Worm (Caenorhabditis elegans) whole organism, early embryonic: ENCODE results near the gene pals-25.

Experiments used
- B0310.2 ChIP-seq: sonication (generic microtip); optimal IDR thresholded peaks from 2 replicates; lab custom pipeline; 2016; ENCODE audit warnings: mild to moderate bottlenecking, missing genetic modification characterization, missing compliant biosample characterization
- F13C5.2 ChIP-seq: sonication (generic microtip); optimal IDR thresholded peaks from 2 replicates; lab custom pipeline; 2017; ENCODE audit warnings: mild to moderate bottlenecking, missing genetic modification characterization, inconsistent platforms, missing compliant biosample characterization
- aly-1 ChIP-seq: sonication (generic microtip); optimal IDR thresholded peaks from 2 replicates; lab custom pipeline; 2016; ENCODE audit warnings: missing genetic modification characterization, missing compliant biosample characterization
- ama-1 ChIP-seq: fragments of 150-350 bp; optimal IDR thresholded peaks from 2 replicates; lab custom pipeline; 2014
- ceh-13 ChIP-seq: fragments of 200-800 bp; sonication (Bioruptor generic); optimal IDR thresholded peaks from 2 replicates; lab custom pipeline; 2018; ENCODE audit warnings: mild to moderate bottlenecking, missing genetic modification characterization, missing compliant biosample characterization
- ceh-36 ChIP-seq: sonication (generic microtip); optimal IDR thresholded peaks from 2 replicates; lab custom pipeline; 2016; ENCODE audit warnings: missing genetic modification characterization, inconsistent platforms, missing compliant biosample characterization
- ets-7 ChIP-seq: sonication (generic microtip); optimal IDR thresholded peaks from 2 replicates; lab custom pipeline; 2016; ENCODE audit warnings: missing genotype, missing genetic modification characterization, missing compliant biosample characterization
- flt-1 ChIP-seq: fragments of 200-800 bp; sonication (Bioruptor generic); IDR thresholded peaks from 2 replicates; pipeline ENCODE4 v1.3.6; 2022; ENCODE audit warnings: missing genetic modification characterization, missing compliant biosample characterization
- hmbx-1 ChIP-seq: sonication (generic microtip); optimal IDR thresholded peaks from 2 replicates; lab custom pipeline; 2016; ENCODE audit warnings: mild to moderate bottlenecking, missing genetic modification characterization, missing compliant biosample characterization
- hmg-4 ChIP-seq: fragments of 200-800 bp; sonication (Bioruptor generic); optimal IDR thresholded peaks from 2 replicates; lab custom pipeline; 2018; ENCODE audit warnings: mild to moderate bottlenecking, missing genetic modification characterization, missing compliant biosample characterization
- hnd-1 ChIP-seq: sonication (generic microtip); optimal IDR thresholded peaks from 2 replicates; lab custom pipeline; 2016; ENCODE audit warnings: missing genetic modification characterization, missing compliant biosample characterization
- pes-1 ChIP-seq: fragments of 200-800 bp; sonication (Bioruptor generic); IDR thresholded peaks from 2 replicates; pipeline ENCODE4 v1.3.6; 2022; ENCODE audit warnings: missing genetic modification reagents, missing genetic modification characterization, missing compliant biosample characterization
- scrt-1 ChIP-seq: fragments of 200-800 bp; sonication (Bioruptor generic); IDR thresholded peaks from 2 replicates; pipeline ENCODE4 v1.3.6; 2022; ENCODE audit warnings: missing genetic modification characterization, missing compliant biosample characterization
- sea-1 ChIP-seq: fragments of 200-800 bp; sonication (Bioruptor generic); conservative IDR thresholded peaks from 2 replicates; pipeline ENCODE4 v1.3.6; 2022; ENCODE audit warnings: missing genetic modification characterization, missing compliant biosample characterization
- tbx-11 ChIP-seq: fragments of 200-800 bp; sonication (Bioruptor generic); IDR thresholded peaks from 2 replicates; pipeline ENCODE4 v1.3.6; 2022; ENCODE audit warnings: missing genetic modification characterization, missing compliant biosample characterization
- tbx-37 ChIP-seq: fragments of 200-800 bp; sonication (Bioruptor generic); conservative IDR thresholded peaks from 2 replicates; pipeline ENCODE4 v1.3.6; 2022; ENCODE audit warnings: missing genetic modification reagents, missing genetic modification characterization, missing compliant biosample characterization
- tra-4 ChIP-seq: sonication (generic microtip); optimal IDR thresholded peaks from 2 replicates; lab custom pipeline; 2017; ENCODE audit warnings: missing genetic modification characterization, missing compliant biosample characterization

The pals-25 gene

ce11 chrIII:140904-141303, 6.6 kb downstream of the pals-25 start, which contains the start of gene fbxb-81:
Gene fbxb-81 (minus strand): TSS chrIII:141217.
- TF ChIP-seq tbx-37 (GFP tag; lab: Robert Waterston, UW) (no peak), sea-1 (no peak), ceh-13 (GFP tag; lab: Kevin White, UChicago) (no peak), hnd-1 (tag; lab: Kevin White, UChicago) (no peak), hmg-4 (GFP tag; lab: Kevin White, UChicago) (no peak), aly-1 (tag; lab: Kevin White, UChicago) (no peak), pes-1 (no peak), ama-1 (no peak), ceh-36 (tag; lab: Kevin White, UChicago) (no peak)

ce11 chrIII:143121-143520, 8.8 kb downstream of the pals-25 start, which contains the start of gene fbxb-82:
Gene fbxb-82 (minus strand): TSS chrIII:143221.
- no peak for TF ChIP-seq tra-4 (tag; lab: Kevin White, UChicago)
- TF ChIP-seq flt-1 (GFP tag; lab: Robert Waterston, UW): no peak
- TF ChIP-seq scrt-1 (GFP tag; lab: Robert Waterston, UW): no peak
- no peak for TF ChIP-seq aly-1 (tag; lab: Kevin White, UChicago)
- no peak for TF ChIP-seq ama-1
- TF ChIP-seq ceh-13 (GFP tag; lab: Kevin White, UChicago): no peak
- TF ChIP-seq hmg-4 (GFP tag; lab: Kevin White, UChicago): no peak
- no peak for TF ChIP-seq tbx-37 (GFP tag; lab: Robert Waterston, UW)

ce11 chrIII:145078-145477, 10.8 kb downstream of the pals-25 start, which contains the start of the genes T17A3.12 and fbxb-83:
Gene T17A3.12 (minus strand): TSS chrIII:145178.
Gene fbxb-83 (minus strand): TSS chrIII:145211.
- TF ChIP-seq hmbx-1 (tag; lab: Kevin White, UChicago): no peak
- no peak for TF ChIP-seq flt-1 (GFP tag; lab: Robert Waterston, UW)
- TF ChIP-seq B0310.2 (tag; lab: Kevin White, UChicago): no peak
- no peak for TF ChIP-seq hmg-4 (GFP tag; lab: Kevin White, UChicago)
- no peak for TF ChIP-seq hnd-1 (tag; lab: Kevin White, UChicago)
- no peak for TF ChIP-seq pes-1

ce11 chrIII:146369-146768, 12.1 kb downstream of the pals-25 start, which contains the start of gene fbxb-84:
Gene fbxb-84 (minus strand): TSS chrIII:146469.
- TF ChIP-seq ama-1 (no peak), hmbx-1 (tag; lab: Kevin White, UChicago) (no peak)

ce11 chrIII:147570-148076, 13.3 kb downstream of the pals-25 start, which contains the start of gene sqst-5:
Gene sqst-5 (minus strand): TSS chrIII:147620.
- TF ChIP-seq F13C5.2 (tag; lab: Kevin White, UChicago) (no peak), aly-1 (tag; lab: Kevin White, UChicago) (no peak), B0310.2 (tag; lab: Kevin White, UChicago) (no peak), sea-1 (no peak), ets-7 (no peak), scrt-1 (GFP tag; lab: Robert Waterston, UW) (no peak), ceh-13 (GFP tag; lab: Kevin White, UChicago) (no peak), ama-1 (no peak), tbx-11 (no peak), tbx-37 (GFP tag; lab: Robert Waterston, UW) (no peak), tra-4 (tag; lab: Kevin White, UChicago) (no peak), hmg-4 (GFP tag; lab: Kevin White, UChicago) (no peak), ceh-36 (tag; lab: Kevin White, UChicago) (no peak), pes-1 (no peak), flt-1 (GFP tag; lab: Robert Waterston, UW) (no peak), hnd-1 (tag; lab: Kevin White, UChicago) (no peak), hmbx-1 (tag; lab: Kevin White, UChicago) (no peak)

- TF ChIP-seq scrt-1 (GFP tag; lab: Robert Waterston, UW): no peak
- TF ChIP-seq ets-7: no peak
- TF ChIP-seq hnd-1 (tag; lab: Kevin White, UChicago): no peak
- no peak for TF ChIP-seq hmg-4 (GFP tag; lab: Kevin White, UChicago)
- TF ChIP-seq ceh-13 (GFP tag; lab: Kevin White, UChicago): no peak
- no peak for TF ChIP-seq F13C5.2 (tag; lab: Kevin White, UChicago)
- TF ChIP-seq hmbx-1 (tag; lab: Kevin White, UChicago): no peak
- no peak for TF ChIP-seq ama-1
- no peak for TF ChIP-seq flt-1 (GFP tag; lab: Robert Waterston, UW)
- TF ChIP-seq sea-1: no peak
- TF ChIP-seq B0310.2 (tag; lab: Kevin White, UChicago): no peak
These were observed 14.8 kb downstream of the pals-25 start for ce11 chrIII:149132-149531.

ce11 chrIII:151084-151483, 16.8 kb downstream of the pals-25 start:
- TF ChIP-seq scrt-1 (GFP tag; lab: Robert Waterston, UW) (no peak), flt-1 (GFP tag; lab: Robert Waterston, UW) (no peak)

- no peak for TF ChIP-seq aly-1 (tag; lab: Kevin White, UChicago)
- no peak for TF ChIP-seq tbx-11
- no peak for TF ChIP-seq sea-1
- no peak for TF ChIP-seq hnd-1 (tag; lab: Kevin White, UChicago)
- no peak for TF ChIP-seq ets-7
- no peak for TF ChIP-seq scrt-1 (GFP tag; lab: Robert Waterston, UW)
- TF ChIP-seq F13C5.2 (tag; lab: Kevin White, UChicago): no peak
- no peak for TF ChIP-seq ceh-13 (GFP tag; lab: Kevin White, UChicago)
- no peak for TF ChIP-seq hmbx-1 (tag; lab: Kevin White, UChicago)
- no peak for TF ChIP-seq flt-1 (GFP tag; lab: Robert Waterston, UW)
- TF ChIP-seq tra-4 (tag; lab: Kevin White, UChicago): no peak
- no peak for TF ChIP-seq tbx-37 (GFP tag; lab: Robert Waterston, UW)
- no peak for TF ChIP-seq ama-1
- TF ChIP-seq B0310.2 (tag; lab: Kevin White, UChicago): no peak
These were observed 19.9 kb downstream of the pals-25 start for ce11 chrIII:154168-154567.
